Fruit fly (Drosophila melanogaster) whole organism, adult: ENCODE data around the gene CG17271.
A peak's percentile ranks its signal among the peaks of the same experiment; 100 is the strongest.

Source experiments
- CG14711 ChIP-seq: fragments of 200-800 bp; sonication (Bioruptor generic); optimal IDR thresholded peaks from 2 replicates; lab custom pipeline; 2018; ENCODE audit warnings: missing biosample characterization, mild to moderate bottlenecking, missing genetic modification characterization, moderate library complexity
- CG1620 ChIP-seq: fragments of 200-800 bp; sonication (Bioruptor generic); optimal IDR thresholded peaks from 2 replicates; lab custom pipeline; 2016; ENCODE audit warnings: missing biosample characterization, missing genetic modification characterization
- CG33017 ChIP-seq: fragments of 200-800 bp; sonication (Bioruptor generic); optimal IDR thresholded peaks from 2 replicates; lab custom pipeline; 2018; ENCODE audit warnings: missing biosample characterization, mild to moderate bottlenecking, missing genetic modification characterization, moderate library complexity
- CG5204 ChIP-seq: fragments of 200-800 bp; sonication (Bioruptor generic); optimal IDR thresholded peaks from 2 replicates; lab custom pipeline; 2016; ENCODE audit warnings: missing biosample characterization, missing genetic modification characterization
- CG7101 ChIP-seq: fragments of 200-800 bp; sonication (Bioruptor generic); optimal IDR thresholded peaks from 2 replicates; lab custom pipeline; 2018; ENCODE audit warnings: missing biosample characterization, mild to moderate bottlenecking, missing genetic modification characterization, moderate library complexity
- Clk ChIP-seq: fragments of 200-800 bp; sonication (Bioruptor generic); optimal IDR thresholded peaks from 2 replicates; lab custom pipeline; 2017; ENCODE audit warnings: missing biosample characterization, missing genetic modification characterization
- Crg-1 ChIP-seq: fragments of 200-800 bp; sonication (Bioruptor generic); optimal IDR thresholded peaks from 2 replicates; lab custom pipeline; 2016; ENCODE audit warnings: missing biosample characterization, missing genetic modification characterization
- Mnt ChIP-seq: fragments of 200-800 bp; sonication (Bioruptor generic); optimal IDR thresholded peaks from 2 replicates; lab custom pipeline; 2016; ENCODE audit warnings: missing biosample characterization, mild to moderate bottlenecking, missing genetic modification characterization
- cnc ChIP-seq, 2 experiments: fragments of >200 bp; optimal IDR thresholded peaks; 2 replicates each; lab custom pipeline; 2017
- kay ChIP-seq: fragments of 200-800 bp; sonication (Bioruptor generic); peaks from one replicate; lab custom pipeline; 2016; ENCODE audit warnings: missing biosample characterization, missing genetic modification characterization, borderline replicate concordance
- pad ChIP-seq: fragments of 200-800 bp; sonication (Bioruptor generic); optimal IDR thresholded peaks from 3 replicates; lab custom pipeline; 2017; ENCODE audit warnings: missing biosample characterization, missing genetic modification characterization, mild to moderate bottlenecking, moderate library complexity, missing genetic modification reagents

- TF ChIP-seq kay (GFP tag; lab: Kevin White, UChicago) (no peak), CG5204 (GFP tag; lab: Kevin White, UChicago) (no peak), CG14711 (tag; lab: Kevin White, UChicago) (no peak), CG7101 (tag; lab: Kevin White, UChicago) (no peak), cnc (optimal IDR thresholded peaks at IDR 0.05; lab: Kevin White, UChicago) (no peak), CG33017 (tag; lab: Kevin White, UChicago) (peak; percentile 1), Crg-1 (GFP tag; lab: Kevin White, UChicago) (no peak), Mnt (GFP tag; lab: Kevin White, UChicago) (peak; percentile 27), CG1620 (no peak), pad (no peak), Clk (GFP tag; lab: Kevin White, UChicago) (no peak)
Measured at dm6 chr3R:20823704-20824454, 2.2 kb upstream of the CG17271 start, which contains the start of gene CG17272.
